Worm (Caenorhabditis elegans) whole organism, mixed stage, embryonic: ENCODE results near the gene srx-111.

Source experiments
- M03D4.4 ChIP-seq: sonication (generic microtip); optimal IDR thresholded peaks from 2 replicates; lab custom pipeline; 2017; ENCODE audit warnings: mild to moderate bottlenecking, missing genetic modification characterization, missing compliant biosample characterization
- bed-3 ChIP-seq: fragments of 200-800 bp; sonication (Bioruptor generic); optimal IDR thresholded peaks from 3 replicates; lab custom pipeline; 2018; ENCODE audit warnings: mild to moderate bottlenecking, missing genetic modification characterization, moderate library complexity, missing compliant biosample characterization
- blmp-1 ChIP-seq: fragments of 150-350 bp; optimal IDR thresholded peaks from 2 replicates; lab custom pipeline; 2014; ENCODE audit warnings: missing biosample characterization, missing genetic modification characterization
- ceh-39 ChIP-seq: fragments of 150-350 bp; optimal IDR thresholded peaks from 2 replicates; lab custom pipeline; 2014; ENCODE audit warnings: missing biosample characterization, missing genetic modification characterization
- ceh-43 ChIP-seq: fragments of 200-800 bp; sonication (Bioruptor generic); optimal IDR thresholded peaks from 2 replicates; lab custom pipeline; 2018; ENCODE audit warnings: mild to moderate bottlenecking, missing genetic modification characterization, moderate library complexity, missing compliant biosample characterization
- ceh-83 ChIP-seq: fragments of 200-800 bp; sonication (Bioruptor generic); optimal IDR thresholded peaks from 2 replicates; lab custom pipeline; 2018; ENCODE audit warnings: mild to moderate bottlenecking, missing genetic modification characterization, missing compliant biosample characterization
- ces-1 ChIP-seq: fragments of 150-350 bp; optimal IDR thresholded peaks from 2 replicates; lab custom pipeline; 2014; ENCODE audit warnings: missing biosample characterization, missing genetic modification reagents, missing genetic modification characterization
- cnd-1 ChIP-seq: fragments of 200-800 bp; sonication (Bioruptor generic); optimal IDR thresholded peaks from 2 replicates; lab custom pipeline; 2018; ENCODE audit warnings: mild to moderate bottlenecking, missing genetic modification characterization, missing compliant biosample characterization
- drap-1 ChIP-seq: fragments of 200-800 bp; sonication (Bioruptor generic); optimal IDR thresholded peaks from 3 replicates; lab custom pipeline; 2018; ENCODE audit warnings: mild to moderate bottlenecking, missing genetic modification characterization, missing compliant biosample characterization
- elt-3 ChIP-seq: fragments of 150-350 bp; optimal IDR thresholded peaks from 2 replicates; lab custom pipeline; 2014; ENCODE audit warnings: missing biosample characterization, missing genetic modification characterization
- flh-1 ChIP-seq: fragments of 200-800 bp; sonication (Bioruptor generic); optimal IDR thresholded peaks from 2 replicates; lab custom pipeline; 2018; ENCODE audit warnings: mild to moderate bottlenecking, missing genetic modification characterization, moderate library complexity, missing compliant biosample characterization
- ham-2 ChIP-seq: fragments of 200-800 bp; sonication (Bioruptor generic); optimal IDR thresholded peaks from 2 replicates; lab custom pipeline; 2018; ENCODE audit warnings: mild to moderate bottlenecking, missing genetic modification characterization, missing compliant biosample characterization
- lin-13 ChIP-seq: fragments of 150-350 bp; optimal IDR thresholded peaks from 2 replicates; lab custom pipeline; 2014; ENCODE audit warnings: missing biosample characterization, missing genetic modification characterization
- lin-32 ChIP-seq: fragments of 200-800 bp; sonication (Bioruptor generic); optimal IDR thresholded peaks from 2 replicates; lab custom pipeline; 2018; ENCODE audit warnings: mild to moderate bottlenecking, missing genetic modification characterization, missing compliant biosample characterization
- lsy-2 ChIP-seq: fragments of 150-350 bp; optimal IDR thresholded peaks from 2 replicates; lab custom pipeline; 2014; ENCODE audit warnings: missing biosample characterization, missing genetic modification characterization
- mab-5 ChIP-seq: fragments of 150-350 bp; optimal IDR thresholded peaks from 2 replicates; lab custom pipeline; 2014; ENCODE audit warnings: missing biosample characterization, missing genetic modification characterization
- mep-1 ChIP-seq: fragments of 150-350 bp; optimal IDR thresholded peaks from 2 replicates; lab custom pipeline; 2017; ENCODE audit warnings: missing biosample characterization, missing genetic modification reagents, missing genetic modification characterization, inconsistent platforms
- mls-2 ChIP-seq: sonication (generic microtip); optimal IDR thresholded peaks from 2 replicates; lab custom pipeline; 2016; ENCODE audit warnings: mild to moderate bottlenecking, missing genetic modification characterization, moderate library complexity, missing compliant biosample characterization
- nhr-12 ChIP-seq: fragments of 150-350 bp; optimal IDR thresholded peaks from 2 replicates; lab custom pipeline; 2014; ENCODE audit warnings: missing biosample characterization, missing genetic modification characterization
- nhr-237 ChIP-seq: fragments of 150-350 bp; optimal IDR thresholded peaks from 2 replicates; lab custom pipeline; 2014; ENCODE audit warnings: missing biosample characterization, missing genetic modification characterization
- nhr-28 ChIP-seq: fragments of 150-350 bp; optimal IDR thresholded peaks from 2 replicates; lab custom pipeline; 2014; ENCODE audit warnings: missing biosample characterization, missing genetic modification characterization
- pha-4 ChIP-seq: fragments of 150-350 bp; optimal IDR thresholded peaks from 2 replicates; lab custom pipeline; 2018; ENCODE audit warnings: missing biosample characterization, missing genetic modification reagents, missing genetic modification characterization
- sem-2 ChIP-seq: fragments of 200-800 bp; sonication (Bioruptor generic); optimal IDR thresholded peaks from 2 replicates; lab custom pipeline; 2018; ENCODE audit warnings: mild to moderate bottlenecking, missing genetic modification characterization, missing compliant biosample characterization
- sptf-1 ChIP-seq: sonication (generic microtip); optimal IDR thresholded peaks from 2 replicates; lab custom pipeline; 2017; ENCODE audit warnings: mild to moderate bottlenecking, missing genetic modification characterization, moderate library complexity, missing compliant biosample characterization
- tbx-8 ChIP-seq: fragments of 200-800 bp; sonication (Bioruptor generic); optimal IDR thresholded peaks from 2 replicates; lab custom pipeline; 2018; ENCODE audit warnings: mild to moderate bottlenecking, missing genetic modification characterization, moderate library complexity, missing compliant biosample characterization
- unc-120 ChIP-seq: sonication (generic microtip); optimal IDR thresholded peaks from 2 replicates; lab custom pipeline; 2017; ENCODE audit warnings: missing genetic modification characterization, missing compliant biosample characterization; ENCODE audit not compliant: poor library complexity, severe bottlenecking
- unc-62 ChIP-seq: fragments of 150-350 bp; optimal IDR thresholded peaks from 2 replicates; lab custom pipeline; 2014; ENCODE audit warnings: missing biosample characterization, missing genetic modification reagents, missing genetic modification characterization
- zip-8 ChIP-seq: fragments of 150-350 bp; optimal IDR thresholded peaks from 2 replicates; lab custom pipeline; 2014; ENCODE audit warnings: missing biosample characterization, missing genetic modification characterization
- ztf-11 ChIP-seq: fragments of 150-350 bp; optimal IDR thresholded peaks from 2 replicates; lab custom pipeline; 2014; ENCODE audit warnings: missing biosample characterization, missing genetic modification characterization

Gene srx-111

ce11 chrII:3786538-3786937 is 28.9 kb downstream of the srx-111 start:
- TF ChIP-seq unc-120 (tag; lab: Kevin White, UChicago) (no peak), lsy-2 (tag; lab: Kevin White, UChicago) (no peak), zip-8 (tag; lab: Kevin White, UChicago) (no peak), mep-1 (no peak), blmp-1 (tag; lab: Kevin White, UChicago) (no peak), ces-1 (no peak), lin-13 (tag; lab: Kevin White, UChicago) (no peak), sem-2 (GFP tag; lab: Kevin White, UChicago) (no peak), nhr-12 (tag; lab: Kevin White, UChicago) (no peak), lin-32 (GFP tag; lab: Kevin White, UChicago) (no peak), ham-2 (GFP tag; lab: Kevin White, UChicago) (no peak), mab-5 (tag; lab: Kevin White, UChicago) (no peak), mls-2 (no peak), ztf-11 (tag; lab: Kevin White, UChicago) (no peak), cnd-1 (tag; lab: Kevin White, UChicago) (no peak), drap-1 (no peak), sptf-1 (tag; lab: Kevin White, UChicago) (no peak), ceh-39 (tag; lab: Kevin White, UChicago) (no peak), ceh-83 (no peak), ceh-43 (GFP tag; lab: Kevin White, UChicago) (no peak)

DNA sequence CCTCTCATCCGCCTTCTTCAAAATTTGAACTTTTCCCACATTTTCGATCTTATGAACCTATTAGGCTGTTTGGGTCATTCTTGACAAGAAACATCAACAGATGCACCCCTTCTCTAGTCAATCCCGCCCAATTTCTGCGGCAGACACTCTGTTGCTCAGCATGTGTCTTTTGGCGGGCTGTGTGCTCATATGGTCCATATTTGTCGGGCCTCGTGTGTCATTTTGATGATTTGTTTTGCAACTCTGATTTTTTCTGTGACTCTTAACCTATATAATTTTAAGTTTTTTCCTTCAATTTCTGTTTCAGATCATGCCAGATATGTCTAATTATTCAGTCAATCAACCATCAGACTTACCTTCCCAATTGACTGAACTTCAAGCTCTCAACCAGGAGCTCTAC is 29.6 kb downstream of the srx-111 start, which contains the start of gene T24E12.13:
T24E12.13 (plus strand) TSS at position 301 of the 400 bp plus-strand sequence.
- TF ChIP-seq mab-5 (tag; lab: Kevin White, UChicago): no peak
- TF ChIP-seq mls-2: no peak
- no peak for TF ChIP-seq ceh-83
- TF ChIP-seq flh-1 (GFP tag; lab: Kevin White, UChicago): no peak
- no peak for TF ChIP-seq elt-3 (tag; lab: Kevin White, UChicago)
- no peak for TF ChIP-seq sptf-1 (tag; lab: Kevin White, UChicago)

ce11 chrII:3788356-3788962 is 30.9 kb downstream of the srx-111 start:
- no peak for TF ChIP-seq elt-3 (tag; lab: Kevin White, UChicago)
- peak; percentile 91 for TF ChIP-seq zip-8 (tag; lab: Kevin White, UChicago)
- TF ChIP-seq cnd-1 (tag; lab: Kevin White, UChicago): no peak
- TF ChIP-seq flh-1 (GFP tag; lab: Kevin White, UChicago): no peak
- TF ChIP-seq, all 35 proteins: peak for 1

ce11 chrII:3793336-3793735 is 35.7 kb downstream of the srx-111 start, which contains the start of gene fbxb-99:
Gene fbxb-99, minus strand, starts transcription at chrII:3793436.
- no peak for TF ChIP-seq bed-3 (GFP tag; lab: Kevin White, UChicago)
- no peak for TF ChIP-seq ceh-43 (GFP tag; lab: Kevin White, UChicago)
- no peak for TF ChIP-seq sem-2 (GFP tag; lab: Kevin White, UChicago)
- no peak for TF ChIP-seq pha-4 (tag; lab: Kevin White, UChicago)
- TF ChIP-seq zip-8 (tag; lab: Kevin White, UChicago): no peak
- TF ChIP-seq drap-1: no peak

DNA sequence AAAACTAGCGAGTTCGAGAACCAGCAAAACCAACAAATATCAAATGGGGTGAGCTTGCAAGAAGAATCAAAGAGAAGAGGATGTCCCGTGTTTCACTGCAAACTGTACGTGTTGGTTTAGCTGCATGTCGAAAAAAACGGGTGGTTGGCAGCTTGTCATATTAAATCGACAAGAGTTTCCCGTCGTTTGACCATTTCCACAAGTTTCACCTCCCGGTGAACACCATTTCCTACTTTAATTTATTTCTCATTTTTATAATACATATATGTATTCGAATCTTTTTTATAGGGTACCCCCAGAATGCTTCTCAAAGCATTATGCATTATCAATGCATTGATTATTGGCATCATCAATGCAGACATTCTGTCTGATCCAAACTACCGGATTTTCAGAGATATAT is 37.7 kb downstream of the srx-111 start, which contains the start of gene Y8A9A.2:
Y8A9A.2 (plus strand) TSS at position 301 of the 400 bp plus-strand sequence.
- TF ChIP-seq drap-1: no peak
- TF ChIP-seq pha-4 (tag; lab: Kevin White, UChicago): no peak
- TF ChIP-seq mab-5 (tag; lab: Kevin White, UChicago): no peak
- no peak for TF ChIP-seq M03D4.4 (tag; lab: Kevin White, UChicago)
- TF ChIP-seq nhr-28 (tag; lab: Kevin White, UChicago): no peak
- TF ChIP-seq mep-1: no peak
- TF ChIP-seq ztf-11 (tag; lab: Kevin White, UChicago): no peak
- TF ChIP-seq lin-32 (GFP tag; lab: Kevin White, UChicago): no peak
- TF ChIP-seq lsy-2 (tag; lab: Kevin White, UChicago): no peak
- TF ChIP-seq unc-62 (GFP tag; lab: Kevin White, UChicago): no peak
- no peak for TF ChIP-seq sptf-1 (tag; lab: Kevin White, UChicago)
- TF ChIP-seq flh-1 (GFP tag; lab: Kevin White, UChicago): no peak
- no peak for TF ChIP-seq nhr-237 (tag; lab: Kevin White, UChicago)
- TF ChIP-seq sem-2 (GFP tag; lab: Kevin White, UChicago): no peak
- TF ChIP-seq ceh-83: no peak
- TF ChIP-seq tbx-8 (GFP tag; lab: Kevin White, UChicago): no peak
- TF ChIP-seq, all 35 proteins: peak for 0
